Worm (Caenorhabditis elegans) whole organism, L2 larva: ENCODE results near the gene ptc-1.
A peak's percentile ranks its signal among the peaks of the same experiment; 100 is the strongest.

Source experiments
- C34F6.9 ChIP-seq: fragments of 150-350 bp; optimal IDR thresholded peaks from 2 replicates; lab custom pipeline; 2014; ENCODE audit warnings: missing biosample characterization, missing genetic modification characterization
- F13H6.1 ChIP-seq: sonication (generic microtip); optimal IDR thresholded peaks from 2 replicates; lab custom pipeline; 2016; ENCODE audit warnings: missing genetic modification characterization, missing compliant biosample characterization
- R02D3.7 ChIP-seq: fragments of 150-350 bp; optimal IDR thresholded peaks from 2 replicates; lab custom pipeline; 2014; ENCODE audit warnings: missing biosample characterization, missing genetic modification characterization
- Y55F3AM.14 ChIP-seq: fragments of 200-800 bp; sonication (Bioruptor generic); optimal IDR thresholded peaks from 2 replicates; lab custom pipeline; 2018; ENCODE audit warnings: mild to moderate bottlenecking, missing genetic modification characterization, missing compliant biosample characterization
- ZK546.5 ChIP-seq: sonication (generic microtip); optimal IDR thresholded peaks from 2 replicates; lab custom pipeline; 2017; ENCODE audit warnings: missing biosample characterization, missing genetic modification characterization
- alr-1 ChIP-seq: fragments of 150-350 bp; optimal IDR thresholded peaks from 2 replicates; lab custom pipeline; 2014; ENCODE audit warnings: missing biosample characterization, missing genetic modification characterization
- aly-2 ChIP-seq: fragments of 150-350 bp; optimal IDR thresholded peaks from 2 replicates; lab custom pipeline; 2014; ENCODE audit warnings: missing biosample characterization, missing genetic modification characterization
- ama-1 ChIP-seq: fragments of 150-350 bp; optimal IDR thresholded peaks from 2 replicates; lab custom pipeline; 2018; ENCODE audit warnings: inconsistent platforms
- blmp-1 ChIP-seq: sonication (generic microtip); optimal IDR thresholded peaks from 2 replicates; lab custom pipeline; 2017; ENCODE audit warnings: missing genetic modification characterization, mild to moderate bottlenecking, missing compliant biosample characterization, antibody characterized with exemption, moderate library complexity; ENCODE audit not compliant: insufficient read depth
- ceh-16 ChIP-seq: fragments of 150-350 bp; optimal IDR thresholded peaks from 2 replicates; lab custom pipeline; 2014; ENCODE audit warnings: missing biosample characterization, missing genetic modification characterization
- ceh-82 ChIP-seq: fragments of 150-350 bp; optimal IDR thresholded peaks from 2 replicates; lab custom pipeline; 2014; ENCODE audit warnings: missing biosample characterization, missing genetic modification characterization
- crh-2 ChIP-seq: sonication (generic microtip); optimal IDR thresholded peaks from 2 replicates; lab custom pipeline; 2017; ENCODE audit warnings: missing biosample characterization, missing genetic modification characterization
- dmd-4 ChIP-seq: sonication (generic microtip); optimal IDR thresholded peaks from 2 replicates; lab custom pipeline; 2017; ENCODE audit warnings: missing biosample characterization, missing genetic modification characterization
- egl-27 ChIP-seq: sonication (generic microtip); optimal IDR thresholded peaks from 3 replicates; lab custom pipeline; 2017; ENCODE audit warnings: missing biosample characterization, missing genetic modification reagents, missing genetic modification characterization
- elt-1 ChIP-seq: fragments of 150-350 bp; optimal IDR thresholded peaks from 2 replicates; lab custom pipeline; 2014; ENCODE audit warnings: missing biosample characterization, missing genetic modification characterization
- elt-3 ChIP-seq: sonication (generic microtip); optimal IDR thresholded peaks from 2 replicates; lab custom pipeline; 2017; ENCODE audit warnings: missing biosample characterization, missing genetic modification characterization
- fos-1 ChIP-seq: fragments of 150-350 bp; optimal IDR thresholded peaks from 2 replicates; lab custom pipeline; 2014; ENCODE audit warnings: missing biosample characterization, missing genetic modification characterization
- gmeb-1 ChIP-seq: fragments of 150-350 bp; optimal IDR thresholded peaks from 2 replicates; lab custom pipeline; 2014; ENCODE audit warnings: missing biosample characterization, missing genetic modification characterization
- lin-11 ChIP-seq: fragments of 150-350 bp; sonication (generic microtip); optimal IDR thresholded peaks from 2 replicates; lab custom pipeline; 2014; ENCODE audit warnings: missing biosample characterization, missing genetic modification characterization, inconsistent platforms, mixed read lengths
- lin-13 ChIP-seq: fragments of 150-350 bp; optimal IDR thresholded peaks from 2 replicates; lab custom pipeline; 2014; ENCODE audit warnings: missing biosample characterization, missing genetic modification reagents, missing genetic modification characterization
- lin-39 ChIP-seq: fragments of 150-350 bp; optimal IDR thresholded peaks from 2 replicates; lab custom pipeline; 2014; ENCODE audit warnings: missing biosample characterization, missing genetic modification reagents, missing genetic modification characterization
- lsy-2 ChIP-seq, 2 experiments: fragments of 150-350 bp in 1 of 2; sonication (generic microtip) in 1 of 2; optimal IDR thresholded peaks; 2 replicates each; lab custom pipeline; 2014 to 2017; ENCODE audit warnings: missing biosample characterization in 2 of 2, missing genetic modification characterization in 2 of 2
- mab-5 ChIP-seq: fragments of 150-350 bp; optimal IDR thresholded peaks from 2 replicates; lab custom pipeline; 2014; ENCODE audit warnings: missing biosample characterization, missing genetic modification characterization
- mbf-1 ChIP-seq: sonication (generic microtip); optimal IDR thresholded peaks from 2 replicates; lab custom pipeline; 2017; ENCODE audit warnings: missing biosample characterization, missing genetic modification characterization
- mdl-1 ChIP-seq, 2 experiments: fragments of 150-350 bp in 1 of 2; sonication (generic microtip) in 1 of 2; optimal IDR thresholded peaks; 2 replicates each; lab custom pipeline; 2017; ENCODE audit warnings: missing biosample characterization in 2 of 2, missing genetic modification characterization in 2 of 2
- nhr-10 ChIP-seq: sonication (generic microtip); optimal IDR thresholded peaks from 2 replicates; lab custom pipeline; 2017; ENCODE audit warnings: missing biosample characterization, missing genetic modification characterization
- nhr-11 ChIP-seq: fragments of 150-350 bp; optimal IDR thresholded peaks from 2 replicates; lab custom pipeline; 2014; ENCODE audit warnings: missing biosample characterization, missing genetic modification characterization
- nhr-12 ChIP-seq: fragments of 150-350 bp; optimal IDR thresholded peaks from 2 replicates; lab custom pipeline; 2014; ENCODE audit warnings: missing biosample characterization, missing genetic modification characterization
- nhr-129 ChIP-seq: fragments of 150-350 bp; optimal IDR thresholded peaks from 2 replicates; lab custom pipeline; 2014; ENCODE audit warnings: missing biosample characterization, missing genetic modification characterization
- nhr-23 ChIP-seq: fragments of 150-350 bp; optimal IDR thresholded peaks from 2 replicates; lab custom pipeline; 2014; ENCODE audit warnings: missing biosample characterization, missing genetic modification reagents, missing genetic modification characterization
- nhr-237 ChIP-seq: fragments of 150-350 bp; optimal IDR thresholded peaks from 2 replicates; lab custom pipeline; 2014; ENCODE audit warnings: missing biosample characterization, missing genetic modification characterization
- nhr-25 ChIP-seq: fragments of 150-350 bp; sonication (generic microtip); optimal IDR thresholded peaks from 3 replicates; lab custom pipeline; 2014; ENCODE audit warnings: missing biosample characterization, missing genetic modification characterization
- nhr-6 ChIP-seq: fragments of 150-350 bp; optimal IDR thresholded peaks from 2 replicates; lab custom pipeline; 2014; ENCODE audit warnings: missing biosample characterization, missing genetic modification characterization
- nhr-77 ChIP-seq: fragments of 150-350 bp; optimal IDR thresholded peaks from 2 replicates; lab custom pipeline; 2014; ENCODE audit warnings: missing biosample characterization, missing genetic modification characterization
- peb-1 ChIP-seq: fragments of 150-350 bp; optimal IDR thresholded peaks from 2 replicates; lab custom pipeline; 2014; ENCODE audit warnings: missing biosample characterization, missing genetic modification characterization
- sem-4 ChIP-seq: fragments of 150-350 bp; optimal IDR thresholded peaks from 2 replicates; lab custom pipeline; 2014; ENCODE audit warnings: missing biosample characterization, missing genetic modification reagents, missing genetic modification characterization
- skn-1 ChIP-seq: sonication (generic microtip); optimal IDR thresholded peaks from 2 replicates; lab custom pipeline; 2017; ENCODE audit warnings: missing biosample characterization, missing genetic modification characterization
- sma-3 ChIP-seq: sonication (generic microtip); optimal IDR thresholded peaks from 2 replicates; lab custom pipeline; 2016; ENCODE audit warnings: missing genetic modification reagents, missing genetic modification characterization, missing compliant biosample characterization
- sma-9 ChIP-seq, 2 experiments: fragments of 150-350 bp in 1 of 2; sonication (generic microtip) in 1 of 2; optimal IDR thresholded peaks; 2 replicates each; lab custom pipeline; 2014 to 2016; ENCODE audit warnings: missing genetic modification characterization in 2 of 2, mild to moderate bottlenecking in 1 of 2, missing biosample characterization in 1 of 2, missing compliant biosample characterization in 1 of 2, missing genetic modification reagents in 1 of 2, moderate library complexity in 1 of 2
- snpc-4 ChIP-seq: fragments of 150-350 bp; optimal IDR thresholded peaks from 2 replicates; lab custom pipeline; 2014; ENCODE audit warnings: missing biosample characterization, missing genetic modification characterization
- unc-39 ChIP-seq: fragments of 150-350 bp; optimal IDR thresholded peaks from 2 replicates; lab custom pipeline; 2014; ENCODE audit warnings: missing biosample characterization, missing genetic modification characterization
- unc-55 ChIP-seq: fragments of 150-350 bp; sonication (generic microtip); optimal IDR thresholded peaks from 3 replicates; lab custom pipeline; 2014; ENCODE audit warnings: missing biosample characterization, missing genetic modification reagents, missing genetic modification characterization
- unc-62 ChIP-seq: fragments of 150-350 bp; optimal IDR thresholded peaks from 2 replicates; lab custom pipeline; 2014; ENCODE audit warnings: missing biosample characterization, missing genetic modification reagents, missing genetic modification characterization
- zag-1 ChIP-seq: fragments of 150-350 bp; optimal IDR thresholded peaks from 2 replicates; lab custom pipeline; 2014; ENCODE audit warnings: missing biosample characterization, missing genetic modification characterization
- ztf-1 ChIP-seq: fragments of 200-800 bp; sonication (Bioruptor generic); conservative IDR thresholded peaks from 2 replicates; pipeline ENCODE4 v1.3.6; 2022; ENCODE audit warnings: missing genetic modification characterization, missing compliant biosample characterization
- ztf-11 ChIP-seq: sonication (generic microtip); optimal IDR thresholded peaks from 2 replicates; lab custom pipeline; 2017; ENCODE audit warnings: missing biosample characterization, missing genetic modification characterization
- ztf-4 ChIP-seq: fragments of 150-350 bp; optimal IDR thresholded peaks from 2 replicates; lab custom pipeline; 2014; ENCODE audit warnings: missing biosample characterization, missing genetic modification characterization

Gene ptc-1

ce11 chrII:7854942-7855341 is 38.1 kb upstream of the ptc-1 start, which contains the start of gene mdt-10:
Gene mdt-10, minus strand, starts transcription at chrII:7855042.
- TF ChIP-seq unc-62 (GFP tag; lab: Kevin White, UChicago): no peak
- TF ChIP-seq ZK546.5 (tag; lab: Kevin White, UChicago): no peak
- no peak for TF ChIP-seq zag-1 (tag; lab: Kevin White, UChicago)
- TF ChIP-seq alr-1 (tag; lab: Kevin White, UChicago): no peak

- no peak for TF ChIP-seq ztf-1 (GFP tag; lab: Robert Waterston, UW)
- no peak for TF ChIP-seq elt-1 (tag; lab: Kevin White, UChicago)
- no peak for TF ChIP-seq C34F6.9 (tag; lab: Kevin White, UChicago)
- no peak for TF ChIP-seq nhr-77 (tag; lab: Kevin White, UChicago)
- no peak for TF ChIP-seq nhr-11
- no peak for TF ChIP-seq sma-3 (GFP tag; lab: Kevin White, UChicago)
- no peak for TF ChIP-seq nhr-25
- no peak for TF ChIP-seq zag-1 (tag; lab: Kevin White, UChicago)
- TF ChIP-seq lin-11 (tag; lab: Kevin White, UChicago): no peak
- TF ChIP-seq lin-39 (tag; lab: Kevin White, UChicago): no peak
- TF ChIP-seq nhr-12 (tag; lab: Kevin White, UChicago): no peak
- TF ChIP-seq ztf-4: no peak
- no peak for TF ChIP-seq unc-55 (GFP tag; lab: Kevin White, UChicago)
- TF ChIP-seq F13H6.1 (tag; lab: Kevin White, UChicago): no peak
These were observed 37.4 kb upstream of the ptc-1 start, which contains the start of gene mdmh-35 for ce11 chrII:7855619-7856018. Gene mdmh-35, minus strand, starts transcription at chrII:7855719.

ce11 chrII:7857485-7858010 is 35.5 kb upstream of the ptc-1 start, which contains the start of the genes cec-3 and T09A5.15:
Gene cec-3, minus strand, starts transcription at chrII:7857600.
Gene T09A5.15, plus strand, starts transcription at chrII:7857960.
- TF ChIP-seq mdl-1 (tag; optimal IDR thresholded peaks at IDR 0.05; lab: Kevin White, UChicago) (no peak), R02D3.7 (tag; lab: Kevin White, UChicago) (no peak), skn-1 (tag; lab: Kevin White, UChicago) (no peak), unc-62 (GFP tag; lab: Kevin White, UChicago) (no peak), dmd-4 (tag; lab: Kevin White, UChicago) (no peak), lin-39 (tag; lab: Kevin White, UChicago) (no peak), ama-1 (lab: Kevin White, UChicago) (no peak), F13H6.1 (tag; lab: Kevin White, UChicago) (peak; percentile 4), gmeb-1 (tag; lab: Kevin White, UChicago) (no peak), alr-1 (tag; lab: Kevin White, UChicago) (no peak), unc-55 (GFP tag; lab: Kevin White, UChicago) (peak; percentile 73), ceh-82 (tag; lab: Kevin White, UChicago) (no peak), zag-1 (tag; lab: Kevin White, UChicago) (no peak), sma-3 (GFP tag; lab: Kevin White, UChicago) (peak; percentile 39), sma-9 (GFP tag; optimal IDR thresholded peaks at IDR 0.05; lab: Kevin White, UChicago) (peak; percentile 21), sma-9 (tag; optimal IDR thresholded peaks at IDR 0.05; lab: Kevin White, UChicago) (no peak), nhr-129 (tag; lab: Kevin White, UChicago) (peak; percentile 47), egl-27 (tag; lab: Kevin White, UChicago) (no peak), ztf-4 (no peak), ceh-16 (tag; lab: Kevin White, UChicago) (no peak), nhr-23 (tag; lab: Kevin White, UChicago) (no peak), elt-1 (tag; lab: Kevin White, UChicago) (no peak), peb-1 (tag; lab: Kevin White, UChicago) (no peak), nhr-25 (peak; percentile 2), aly-2 (no peak), snpc-4 (tag; lab: Kevin White, UChicago) (no peak), lin-13 (GFP tag; lab: Kevin White, UChicago) (no peak), fos-1 (tag; lab: Kevin White, UChicago) (peak; percentile 2), crh-2 (tag; lab: Kevin White, UChicago) (peak; percentile 44), nhr-11 (no peak), ZK546.5 (tag; lab: Kevin White, UChicago) (no peak), Y55F3AM.14 (GFP tag; lab: Kevin White, UChicago) (no peak), sem-4 (tag; lab: Kevin White, UChicago) (no peak), lsy-2 (tag; optimal IDR thresholded peaks at IDR 0.05; lab: Kevin White, UChicago) (peak in 1 of 2 experiments; percentile 69), unc-39 (tag; lab: Kevin White, UChicago) (no peak), ztf-1 (GFP tag; lab: Robert Waterston, UW) (no peak), C34F6.9 (tag; lab: Kevin White, UChicago) (peak; percentile 63), nhr-12 (tag; lab: Kevin White, UChicago) (no peak), blmp-1 (tag; lab: Kevin White, UChicago) (no peak), elt-3 (tag; lab: Kevin White, UChicago) (no peak), mab-5 (tag; lab: Kevin White, UChicago) (no peak), mbf-1 (tag; lab: Kevin White, UChicago) (no peak), nhr-77 (tag; lab: Kevin White, UChicago) (no peak), ztf-11 (no peak), nhr-6 (tag; lab: Kevin White, UChicago) (no peak), nhr-237 (no peak), nhr-10 (tag; lab: Kevin White, UChicago) (no peak)
